Fruit fly (Drosophila melanogaster) whole organism, prepupa: Measurements from ENCODE around the gene Sirt7.

Experiments used
- CG10631 ChIP-seq: fragments of 200-800 bp; sonication (Bioruptor generic); optimal IDR thresholded peaks from 2 replicates; lab custom pipeline; 2016; ENCODE audit warnings: missing biosample characterization, missing genetic modification characterization
- CG10669 ChIP-seq: fragments of 200-800 bp; sonication (Bioruptor generic); optimal IDR thresholded peaks from 3 replicates; lab custom pipeline; 2018; ENCODE audit warnings: missing biosample characterization, mild to moderate bottlenecking, missing genetic modification characterization, moderate library complexity
- CG11294 ChIP-seq: fragments of 200-800 bp; sonication (Bioruptor generic); IDR thresholded peaks from 2 replicates; pipeline ENCODE4 v1.3.6; 2022; ENCODE audit warnings: missing biosample characterization, missing genetic modification characterization
- CG11762 ChIP-seq: fragments of 200-800 bp; sonication (Bioruptor generic); optimal IDR thresholded peaks from 3 replicates; lab custom pipeline; 2016; ENCODE audit warnings: missing biosample characterization, missing genetic modification characterization; ENCODE audit not compliant: insufficient read depth
- CG15336 ChIP-seq: fragments of 200-800 bp; sonication (Bioruptor generic); IDR thresholded peaks from 2 replicates; pipeline ENCODE4 v1.3.6; 2022; ENCODE audit warnings: missing biosample characterization, missing genetic modification characterization
- CG1621 ChIP-seq: fragments of 200-800 bp; sonication (Bioruptor generic); optimal IDR thresholded peaks from 3 replicates; lab custom pipeline; 2018; ENCODE audit warnings: missing biosample characterization, mild to moderate bottlenecking, missing genetic modification characterization
- CG3032 ChIP-seq: fragments of 200-800 bp; optimal IDR thresholded peaks from 2 replicates; lab custom pipeline; 2019; ENCODE audit warnings: missing biosample characterization, mild to moderate bottlenecking, missing genetic modification characterization, moderate library complexity
- CG31627 ChIP-seq: fragments of 200-800 bp; sonication (Bioruptor generic); optimal IDR thresholded peaks from 3 replicates; lab custom pipeline; 2016; ENCODE audit warnings: missing biosample characterization, missing genetic modification characterization
- CG32006 ChIP-seq: fragments of 200-800 bp; sonication (Bioruptor generic); optimal IDR thresholded peaks from 3 replicates; lab custom pipeline; 2017; ENCODE audit warnings: missing biosample characterization, mild to moderate bottlenecking, missing genetic modification characterization
- CG4318 ChIP-seq: fragments of 200-800 bp; sonication (Bioruptor generic); optimal IDR thresholded peaks from 3 replicates; lab custom pipeline; 2017; ENCODE audit warnings: missing biosample characterization, mild to moderate bottlenecking, missing genetic modification characterization
- CG6792 ChIP-seq: fragments of 200-800 bp; sonication (Bioruptor generic); optimal IDR thresholded peaks from 3 replicates; lab custom pipeline; 2016; ENCODE audit warnings: missing biosample characterization, missing genetic modification characterization
- CG8319 ChIP-seq: fragments of 200-800 bp; sonication (Bioruptor generic); optimal IDR thresholded peaks from 3 replicates; lab custom pipeline; 2016; ENCODE audit warnings: missing biosample characterization, missing genetic modification characterization
- CG9139 ChIP-seq: fragments of 200-800 bp; sonication (Bioruptor generic); optimal IDR thresholded peaks from 3 replicates; lab custom pipeline; 2017; ENCODE audit warnings: missing biosample characterization, mild to moderate bottlenecking, missing genetic modification characterization
- Eip75B ChIP-seq: fragments of 200-800 bp; sonication (Bioruptor generic); optimal IDR thresholded peaks from 3 replicates; lab custom pipeline; 2016; ENCODE audit warnings: missing biosample characterization, missing genetic modification characterization
- Ets21C ChIP-seq: fragments of 200-800 bp; sonication (Bioruptor generic); optimal IDR thresholded peaks from 3 replicates; lab custom pipeline; 2016; ENCODE audit warnings: missing biosample characterization, missing genetic modification characterization
- Ets96B ChIP-seq: fragments of 200-800 bp; optimal IDR thresholded peaks from 2 replicates; lab custom pipeline; 2019; ENCODE audit warnings: missing biosample characterization, mild to moderate bottlenecking, missing genetic modification characterization, moderate library complexity
- Lpt ChIP-seq: fragments of 200-800 bp; sonication (Bioruptor generic); optimal IDR thresholded peaks from 3 replicates; lab custom pipeline; 2016; ENCODE audit warnings: missing biosample characterization, missing genetic modification characterization
- Met ChIP-seq: fragments of 200-800 bp; sonication (Bioruptor generic); optimal IDR thresholded peaks from 3 replicates; lab custom pipeline; 2016; ENCODE audit warnings: missing biosample characterization, missing genetic modification characterization
- OdsH ChIP-seq: fragments of 200-800 bp; sonication (Bioruptor generic); optimal IDR thresholded peaks from 3 replicates; lab custom pipeline; 2016; ENCODE audit warnings: missing biosample characterization, missing genetic modification characterization
- Sox102F ChIP-seq: fragments of 200-800 bp; sonication (Bioruptor generic); optimal IDR thresholded peaks from 2 replicates; lab custom pipeline; 2016; ENCODE audit warnings: missing biosample characterization, mild to moderate bottlenecking, missing genetic modification characterization
- achi ChIP-seq: fragments of 200-800 bp; sonication (Bioruptor generic); optimal IDR thresholded peaks from 3 replicates; lab custom pipeline; 2016; ENCODE audit warnings: missing biosample characterization, missing genetic modification characterization
- acj6 ChIP-seq: fragments of 200-800 bp; sonication (Bioruptor generic); optimal IDR thresholded peaks from 3 replicates; lab custom pipeline; 2016; ENCODE audit warnings: missing biosample characterization, missing genetic modification characterization
- dsx ChIP-seq: fragments of 200-800 bp; optimal IDR thresholded peaks from 3 replicates; lab custom pipeline; 2019; ENCODE audit warnings: missing biosample characterization, mild to moderate bottlenecking, missing genetic modification characterization, moderate library complexity; ENCODE audit not compliant: poor library complexity, severe bottlenecking
- eg ChIP-seq: fragments of 200-800 bp; sonication (Bioruptor generic); IDR thresholded peaks from 3 replicates; pipeline ENCODE4 v1.3.6; 2022; ENCODE audit warnings: missing biosample characterization, missing genetic modification characterization
- fkh ChIP-seq: fragments of 200-800 bp; sonication (Bioruptor generic); optimal IDR thresholded peaks from 3 replicates; lab custom pipeline; 2017; ENCODE audit warnings: missing biosample characterization, mild to moderate bottlenecking, missing genetic modification characterization, moderate library complexity
- lz ChIP-seq: fragments of 200-800 bp; sonication (Bioruptor generic); optimal IDR thresholded peaks from 3 replicates; lab custom pipeline; 2016; ENCODE audit warnings: missing biosample characterization, missing genetic modification characterization
- net ChIP-seq: fragments of 200-800 bp; sonication (Bioruptor generic); optimal IDR thresholded peaks from 3 replicates; lab custom pipeline; 2016; ENCODE audit warnings: missing biosample characterization, missing genetic modification characterization
- salr ChIP-seq, 2 experiments: fragments of 200-800 bp; sonication (Bioruptor generic); optimal IDR thresholded peaks; 3 replicates each; lab custom pipeline; 2016 to 2018; ENCODE audit warnings: missing biosample characterization in 2 of 2, missing genetic modification characterization in 2 of 2, mild to moderate bottlenecking in 1 of 2
- spab ChIP-seq: fragments of 200-800 bp; sonication (Bioruptor generic); optimal IDR thresholded peaks from 2 replicates; lab custom pipeline; 2017; ENCODE audit warnings: missing biosample characterization, mild to moderate bottlenecking, missing genetic modification characterization, missing genetic modification reagents
- topi ChIP-seq: fragments of 200-800 bp; sonication (Bioruptor generic); optimal IDR thresholded peaks from 3 replicates; lab custom pipeline; 2016; ENCODE audit warnings: missing biosample characterization, missing genetic modification characterization

Sirt7 gene

DNA sequence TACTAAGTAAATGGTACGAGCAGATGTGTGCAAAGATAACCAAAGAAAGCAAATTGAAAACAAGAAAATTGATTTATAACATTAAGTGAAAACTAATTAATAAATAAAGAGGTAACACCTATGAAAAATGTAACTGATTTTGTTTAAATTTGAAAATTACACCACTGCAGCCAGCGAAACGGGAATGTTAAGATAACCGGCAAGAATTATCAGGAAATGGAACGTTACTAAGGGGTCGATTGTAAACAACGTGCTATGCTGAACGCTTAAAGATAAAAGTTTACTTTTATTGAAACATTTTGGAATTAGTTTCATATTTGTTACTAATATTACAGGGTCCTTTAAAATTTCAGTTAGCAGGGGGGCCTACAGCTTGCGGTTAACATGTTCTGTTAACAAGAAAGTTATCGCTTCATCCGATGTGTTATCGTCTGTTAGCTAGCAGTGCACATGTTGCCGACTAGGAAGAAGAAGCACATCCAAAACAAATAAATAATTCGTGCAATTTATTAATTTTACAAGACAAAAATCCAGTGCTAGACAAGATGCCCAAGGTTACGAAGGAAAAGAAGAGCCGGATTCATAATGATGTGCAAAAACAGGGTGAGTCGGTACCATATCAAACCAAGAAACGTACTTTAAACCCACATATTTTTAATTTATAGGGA lies 6.5 kb upstream of the Sirt7 start, which contains the start of gene CG11837:
CG11837 (plus strand) TSS at position 439 of the 668 bp plus-strand sequence.
- TF ChIP-seq eg (GFP tag; lab: Robert Waterston, UW): no peak
- TF ChIP-seq CG4318 (GFP tag; lab: Kevin White, UChicago): no peak
- TF ChIP-seq fkh (GFP tag; lab: Kevin White, UChicago): peak; percentile 74
- TF ChIP-seq CG10631 (GFP tag; lab: Kevin White, UChicago): no peak
- TF ChIP-seq salr (GFP tag; optimal IDR thresholded peaks at IDR 0.05; lab: Kevin White, UChicago): no peak
- no peak for TF ChIP-seq net (GFP tag; lab: Kevin White, UChicago)
- TF ChIP-seq topi (GFP tag; lab: Kevin White, UChicago): no peak
- no peak for TF ChIP-seq spab (GFP tag; lab: Kevin White, UChicago)
- TF ChIP-seq CG3032 (tag; lab: Kevin White, UChicago): no peak

DNA sequence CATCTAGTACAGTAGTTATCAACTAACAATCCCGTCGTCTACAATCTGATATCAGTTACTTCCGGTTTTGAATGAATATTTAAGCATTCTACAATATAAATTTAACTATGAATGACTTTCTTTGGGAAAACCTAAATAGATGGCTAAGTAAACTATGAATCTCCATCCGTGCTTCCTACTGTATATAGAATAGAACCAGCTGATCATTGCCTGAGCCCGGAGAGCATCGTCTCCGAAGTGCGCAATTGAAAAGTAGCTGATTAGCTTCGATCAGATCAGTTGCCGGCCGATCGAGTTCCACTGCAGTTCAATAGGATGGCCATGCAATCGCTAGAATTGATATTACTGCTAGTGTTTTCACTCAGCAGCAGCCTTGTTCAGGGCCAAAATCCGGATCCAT lies 5.0 kb upstream of the Sirt7 start, which contains the start of gene CG11841:
CG11841 (plus strand) TSS at position 301 of the 400 bp plus-strand sequence.
- TF ChIP-seq topi (GFP tag; lab: Kevin White, UChicago): no peak
- no peak for TF ChIP-seq CG8319
- TF ChIP-seq salr (GFP tag; optimal IDR thresholded peaks at IDR 0.05; lab: Kevin White, UChicago): no peak
- TF ChIP-seq CG4318 (GFP tag; lab: Kevin White, UChicago): no peak
- TF ChIP-seq CG31627 (GFP tag; lab: Kevin White, UChicago): no peak
- TF ChIP-seq eg (GFP tag; lab: Robert Waterston, UW): no peak
- no peak for TF ChIP-seq Ets96B (tag; lab: Kevin White, UChicago)
- TF ChIP-seq lz (GFP tag; lab: Kevin White, UChicago): no peak
- no peak for TF ChIP-seq CG9139
- TF ChIP-seq OdsH (GFP tag; lab: Kevin White, UChicago): no peak
- no peak for TF ChIP-seq CG3032 (tag; lab: Kevin White, UChicago)
- TF ChIP-seq CG32006 (GFP tag; lab: Kevin White, UChicago): no peak
- no peak for TF ChIP-seq CG6792 (GFP tag; lab: Kevin White, UChicago)
- no peak for TF ChIP-seq CG11294 (GFP tag; lab: Robert Waterston, UW)
- no peak for TF ChIP-seq Ets21C (GFP tag; lab: Kevin White, UChicago)
- no peak for TF ChIP-seq CG10669 (GFP tag; lab: Kevin White, UChicago)
- TF ChIP-seq Met (GFP tag; lab: Kevin White, UChicago): no peak
- TF ChIP-seq dsx (GFP tag; lab: Kevin White, UChicago): no peak
- no peak for TF ChIP-seq Lpt (GFP tag; lab: Kevin White, UChicago)

DNA sequence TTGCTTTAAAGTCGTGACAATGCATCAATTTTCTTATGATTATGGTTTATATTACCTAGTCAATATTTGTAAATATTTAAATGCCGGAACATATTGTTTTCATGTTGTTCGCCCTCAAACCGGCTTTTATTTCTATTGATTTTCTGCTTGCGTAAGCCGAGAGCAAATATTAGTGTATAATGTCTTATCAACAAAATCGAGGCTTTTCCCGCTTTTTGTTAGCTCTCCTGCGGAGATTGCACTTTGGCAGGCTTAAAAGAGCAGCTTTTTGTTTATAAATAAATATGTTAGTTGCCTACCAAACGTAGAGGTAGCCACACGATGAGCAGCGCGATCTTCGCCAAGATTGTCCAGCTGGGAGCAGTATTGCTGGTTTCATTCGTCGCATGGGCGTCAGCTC lies 3.3 kb upstream of the Sirt7 start, which contains the start of gene CG11842:
CG11842 (plus strand) TSS at position 301 of the 400 bp plus-strand sequence.
- no peak for TF ChIP-seq OdsH (GFP tag; lab: Kevin White, UChicago)
- TF ChIP-seq fkh (GFP tag; lab: Kevin White, UChicago): peak; percentile 40

DNA sequence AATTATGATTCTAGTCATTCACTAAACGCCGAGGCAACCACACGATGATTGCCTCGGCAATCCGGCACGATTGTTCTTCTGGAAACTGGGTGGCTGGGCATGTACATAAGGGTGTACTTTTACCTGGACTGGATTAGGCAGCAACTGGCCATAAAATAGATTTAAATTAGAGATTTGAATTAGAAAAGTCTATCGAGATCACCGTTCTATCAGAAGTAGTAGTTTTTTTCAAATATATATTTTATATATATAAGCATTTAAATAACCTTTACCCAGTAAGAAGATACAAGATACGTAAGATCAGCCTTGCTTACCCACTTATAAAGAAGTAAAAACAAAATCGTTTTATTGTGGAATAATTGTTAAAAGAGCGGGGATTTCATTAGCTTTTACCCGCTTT lies 1.7 kb upstream of the Sirt7 start, which contains the start of gene CG11843:
CG11843 (plus strand) TSS at position 301 of the 400 bp plus-strand sequence.
- TF ChIP-seq CG32006 (GFP tag; lab: Kevin White, UChicago) (no peak), CG11762 (no peak), CG15336 (GFP tag; lab: Robert Waterston, UW) (no peak), acj6 (GFP tag; lab: Kevin White, UChicago) (no peak), Met (GFP tag; lab: Kevin White, UChicago) (no peak), CG8319 (no peak), achi (GFP tag; lab: Kevin White, UChicago) (no peak), salr (GFP tag; optimal IDR thresholded peaks at IDR 0.05; lab: Kevin White, UChicago) (no peak), Lpt (GFP tag; lab: Kevin White, UChicago) (no peak), dsx (GFP tag; lab: Kevin White, UChicago) (no peak), Sox102F (GFP tag; lab: Kevin White, UChicago) (no peak), CG1621 (tag; lab: Kevin White, UChicago) (no peak), net (GFP tag; lab: Kevin White, UChicago) (no peak), CG31627 (GFP tag; lab: Kevin White, UChicago) (no peak), Eip75B (GFP tag; lab: Kevin White, UChicago) (no peak)
